Worm (Caenorhabditis elegans): ENCODE measurements around the gene nhr-152.

nhr-152 gene

ce11 chrV:7649963-7650362, 36.2 kb upstream of the nhr-152 start:
- no peak for TF ChIP-seq tra-4 (tag; optimal IDR thresholded peaks at IDR 0.05)
- no peak for TF ChIP-seq hmg-4 (GFP tag; optimal IDR thresholded peaks at IDR 0.05)
- no peak for TF ChIP-seq hnd-1 (tag; optimal IDR thresholded peaks at IDR 0.05)
- TF ChIP-seq aly-1 (tag; optimal IDR thresholded peaks at IDR 0.05), result no peak
- no peak for TF ChIP-seq F13C5.2 (tag; optimal IDR thresholded peaks at IDR 0.05)
- no peak for TF ChIP-seq hmbx-1 (tag; optimal IDR thresholded peaks at IDR 0.05)
- TF ChIP-seq scrt-1 (GFP tag; IDR thresholded peaks at IDR 0.05), result no peak
- no peak for TF ChIP-seq tbx-11 (GFP tag; IDR thresholded peaks at IDR 0.05)
- TF ChIP-seq flt-1 (GFP tag; IDR thresholded peaks at IDR 0.05), result no peak
- TF ChIP-seq tbx-37 (GFP tag; conservative IDR thresholded peaks at IDR 0.05), result no peak
- no peak for TF ChIP-seq ceh-13 (GFP tag; optimal IDR thresholded peaks at IDR 0.05)
- no peak for TF ChIP-seq B0310.2 (tag; optimal IDR thresholded peaks at IDR 0.05)
- no peak for TF ChIP-seq ceh-36 (tag; optimal IDR thresholded peaks at IDR 0.05)
- TF ChIP-seq pes-1 (GFP tag; IDR thresholded peaks at IDR 0.05), result no peak

- TF ChIP-seq B0310.2 (tag; optimal IDR thresholded peaks at IDR 0.05), result no peak
- no peak for TF ChIP-seq pes-1 (GFP tag; IDR thresholded peaks at IDR 0.05)
- TF ChIP-seq aly-1 (tag; optimal IDR thresholded peaks at IDR 0.05), result no peak
- no peak for TF ChIP-seq ama-1 (optimal IDR thresholded peaks at IDR 0.05)
- TF ChIP-seq tbx-37 (GFP tag; conservative IDR thresholded peaks at IDR 0.05), result no peak
These were observed 34.4 kb upstream of the nhr-152 start, which contains the start of gene srh-234 for ce11 chrV:7651757-7652156. Gene srh-234 (minus strand): TSS chrV:7651857.

ce11 chrV:7653567-7653966, 32.6 kb upstream of the nhr-152 start, which contains the start of gene srh-200:
Gene srh-200 (minus strand): TSS chrV:7653667.
- TF ChIP-seq scrt-1 (GFP tag; IDR thresholded peaks at IDR 0.05), result no peak
- TF ChIP-seq ceh-13 (GFP tag; optimal IDR thresholded peaks at IDR 0.05), result no peak
- no peak for TF ChIP-seq ets-7 (tag; optimal IDR thresholded peaks at IDR 0.05)
- TF ChIP-seq F13C5.2 (tag; optimal IDR thresholded peaks at IDR 0.05), result no peak
- TF ChIP-seq ceh-36 (tag; optimal IDR thresholded peaks at IDR 0.05), result no peak
- TF ChIP-seq tra-4 (tag; optimal IDR thresholded peaks at IDR 0.05), result no peak
- no peak for TF ChIP-seq hnd-1 (tag; optimal IDR thresholded peaks at IDR 0.05)
- no peak for TF ChIP-seq tbx-11 (GFP tag; IDR thresholded peaks at IDR 0.05)
- no peak for TF ChIP-seq hmbx-1 (tag; optimal IDR thresholded peaks at IDR 0.05)

ce11 chrV:7667940-7668339, 18.2 kb upstream of the nhr-152 start, which contains the start of gene C12D5.5:
Gene C12D5.5 (plus strand): TSS chrV:7668240.
- TF ChIP-seq sea-1 (GFP tag; conservative IDR thresholded peaks at IDR 0.05) (no peak), ama-1 (optimal IDR thresholded peaks at IDR 0.05) (no peak)

- TF ChIP-seq ets-7 (tag; optimal IDR thresholded peaks at IDR 0.05) (no peak), flt-1 (GFP tag; IDR thresholded peaks at IDR 0.05) (no peak), ama-1 (optimal IDR thresholded peaks at IDR 0.05) (no peak), hmbx-1 (tag; optimal IDR thresholded peaks at IDR 0.05) (no peak), tbx-11 (GFP tag; IDR thresholded peaks at IDR 0.05) (no peak)
These were observed 13.9 kb upstream of the nhr-152 start, which contains the start of gene C12D5.4 for ce11 chrV:7672258-7672657. Gene C12D5.4 (plus strand): TSS chrV:7672558.

- no peak for TF ChIP-seq hnd-1 (tag; optimal IDR thresholded peaks at IDR 0.05)
- no peak for TF ChIP-seq aly-1 (tag; optimal IDR thresholded peaks at IDR 0.05)
- no peak for TF ChIP-seq flt-1 (GFP tag; IDR thresholded peaks at IDR 0.05)
- TF ChIP-seq pes-1 (GFP tag; IDR thresholded peaks at IDR 0.05), result no peak
- TF ChIP-seq F13C5.2 (tag; optimal IDR thresholded peaks at IDR 0.05), result no peak
- TF ChIP-seq tra-4 (tag; optimal IDR thresholded peaks at IDR 0.05), result no peak
- TF ChIP-seq tbx-11 (GFP tag; IDR thresholded peaks at IDR 0.05), result no peak
- TF ChIP-seq hmbx-1 (tag; optimal IDR thresholded peaks at IDR 0.05), result no peak
- no peak for TF ChIP-seq sea-1 (GFP tag; conservative IDR thresholded peaks at IDR 0.05)
- TF ChIP-seq ceh-13 (GFP tag; optimal IDR thresholded peaks at IDR 0.05), result no peak
- TF ChIP-seq B0310.2 (tag; optimal IDR thresholded peaks at IDR 0.05), result no peak
- no peak for TF ChIP-seq tbx-37 (GFP tag; conservative IDR thresholded peaks at IDR 0.05)
- TF ChIP-seq ama-1 (optimal IDR thresholded peaks at IDR 0.05), result no peak
- no peak for TF ChIP-seq ets-7 (tag; optimal IDR thresholded peaks at IDR 0.05)
- no peak for TF ChIP-seq hmg-4 (GFP tag; optimal IDR thresholded peaks at IDR 0.05)
- TF ChIP-seq scrt-1 (GFP tag; IDR thresholded peaks at IDR 0.05), result no peak
- TF ChIP-seq ceh-36 (tag; optimal IDR thresholded peaks at IDR 0.05), result no peak
These were observed 10.2 kb upstream of the nhr-152 start, which contains the start of gene C12D5.3 for ce11 chrV:7675904-7676303. Gene C12D5.3 (plus strand): TSS chrV:7676204.

ce11 chrV:7681388-7681787, 4.8 kb upstream of the nhr-152 start, which contains the start of gene cyp-33A1:
Gene cyp-33A1 (minus strand): TSS chrV:7681459.
- TF ChIP-seq hmbx-1 (tag; optimal IDR thresholded peaks at IDR 0.05) (no peak), hmg-4 (GFP tag; optimal IDR thresholded peaks at IDR 0.05) (no peak), ceh-36 (tag; optimal IDR thresholded peaks at IDR 0.05) (no peak), tbx-37 (GFP tag; conservative IDR thresholded peaks at IDR 0.05) (no peak), hnd-1 (tag; optimal IDR thresholded peaks at IDR 0.05) (no peak), ceh-13 (GFP tag; optimal IDR thresholded peaks at IDR 0.05) (no peak), ets-7 (tag; optimal IDR thresholded peaks at IDR 0.05) (no peak), pes-1 (GFP tag; IDR thresholded peaks at IDR 0.05) (no peak), B0310.2 (tag; optimal IDR thresholded peaks at IDR 0.05) (no peak), flt-1 (GFP tag; IDR thresholded peaks at IDR 0.05) (no peak), tbx-11 (GFP tag; IDR thresholded peaks at IDR 0.05) (no peak), sea-1 (GFP tag; conservative IDR thresholded peaks at IDR 0.05) (no peak), scrt-1 (GFP tag; IDR thresholded peaks at IDR 0.05) (no peak), tra-4 (tag; optimal IDR thresholded peaks at IDR 0.05) (no peak), F13C5.2 (tag; optimal IDR thresholded peaks at IDR 0.05) (no peak), ama-1 (optimal IDR thresholded peaks at IDR 0.05) (no peak)

ce11 chrV:7683907-7684655, 2.1 kb upstream of the nhr-152 start, which contains the start of gene sre-11:
Gene sre-11 (minus strand): TSS chrV:7683957.
- TF ChIP-seq pes-1 (GFP tag; IDR thresholded peaks at IDR 0.05) (no peak), B0310.2 (tag; optimal IDR thresholded peaks at IDR 0.05) (no peak), F13C5.2 (tag; optimal IDR thresholded peaks at IDR 0.05) (no peak), tbx-11 (GFP tag; IDR thresholded peaks at IDR 0.05) (no peak), scrt-1 (GFP tag; IDR thresholded peaks at IDR 0.05) (no peak), tra-4 (tag; optimal IDR thresholded peaks at IDR 0.05) (no peak), flt-1 (GFP tag; IDR thresholded peaks at IDR 0.05) (no peak), ama-1 (optimal IDR thresholded peaks at IDR 0.05) (no peak), hmg-4 (GFP tag; optimal IDR thresholded peaks at IDR 0.05) (no peak), hnd-1 (tag; optimal IDR thresholded peaks at IDR 0.05) (no peak), ceh-13 (GFP tag; optimal IDR thresholded peaks at IDR 0.05) (no peak), hmbx-1 (tag; optimal IDR thresholded peaks at IDR 0.05) (no peak), ets-7 (tag; optimal IDR thresholded peaks at IDR 0.05) (no peak), aly-1 (tag; optimal IDR thresholded peaks at IDR 0.05) (no peak), ceh-36 (tag; optimal IDR thresholded peaks at IDR 0.05) (no peak), sea-1 (GFP tag; conservative IDR thresholded peaks at IDR 0.05) (no peak), tbx-37 (GFP tag; conservative IDR thresholded peaks at IDR 0.05) (no peak)

Data from whole organism, early embryonic.